Fruit fly (Drosophila melanogaster) whole organism, embryonic: ENCODE results near the gene CG9467.

Experiments
- Antp ChIP-seq: fragments of 200-800 bp; sonication (Bioruptor generic); optimal IDR thresholded peaks from 3 replicates; lab custom pipeline; 2016; ENCODE audit warnings: missing biosample characterization, missing genetic modification characterization
- CG11695 ChIP-seq: fragments of 200-800 bp; sonication (Bioruptor generic); IDR thresholded peaks from 3 replicates; pipeline ENCODE4 v1.3.6; 2022; ENCODE audit warnings: missing biosample characterization, missing genetic modification characterization
- CG12391 ChIP-seq: fragments of 200-800 bp; sonication (Bioruptor generic); optimal IDR thresholded peaks from 3 replicates; lab custom pipeline; 2018; ENCODE audit warnings: missing biosample characterization, mild to moderate bottlenecking, missing genetic modification characterization, moderate library complexity
- CG15011 ChIP-seq: fragments of 200-800 bp; sonication (Bioruptor generic); optimal IDR thresholded peaks from 3 replicates; lab custom pipeline; 2018; ENCODE audit warnings: missing biosample characterization, mild to moderate bottlenecking, missing genetic modification characterization
- CG15696 ChIP-seq: fragments of 200-800 bp; sonication (Bioruptor generic); optimal IDR thresholded peaks from 2 replicates; lab custom pipeline; 2019; ENCODE audit warnings: missing biosample characterization, mild to moderate bottlenecking, missing genetic modification characterization, moderate library complexity
- CG16779 ChIP-seq: fragments of 200-800 bp; sonication (Bioruptor generic); IDR thresholded peaks from 2 replicates; pipeline ENCODE4 v1.3.6; 2022; ENCODE audit warnings: missing biosample characterization, missing genetic modification characterization
- CG16815 ChIP-seq: fragments of 200-800 bp; sonication (Bioruptor generic); optimal IDR thresholded peaks from 3 replicates; lab custom pipeline; 2017; ENCODE audit warnings: missing biosample characterization, mild to moderate bottlenecking, missing genetic modification characterization
- CG17328 ChIP-seq: fragments of 200-800 bp; sonication (Bioruptor generic); IDR thresholded peaks from 2 replicates; pipeline ENCODE4 v1.3.6; 2022; ENCODE audit warnings: missing biosample characterization, missing genetic modification characterization
- CG7963 ChIP-seq: fragments of 200-800 bp; sonication (Bioruptor generic); IDR thresholded peaks from 3 replicates; pipeline ENCODE4 v1.3.6; 2022; ENCODE audit warnings: missing biosample characterization, missing genetic modification characterization; ENCODE audit not compliant: partially characterized antibody
- Camta ChIP-seq: fragments of 200-800 bp; sonication (Bioruptor generic); optimal IDR thresholded peaks from 2 replicates; lab custom pipeline; 2016; ENCODE audit warnings: missing biosample characterization, missing genetic modification characterization
- CrebB ChIP-seq: fragments of 200-800 bp; sonication (Bioruptor generic); optimal IDR thresholded peaks from 3 replicates; lab custom pipeline; 2018; ENCODE audit warnings: missing biosample characterization, mild to moderate bottlenecking, missing genetic modification characterization
- D19A ChIP-seq: fragments of 200-800 bp; optimal IDR thresholded peaks from 3 replicates; lab custom pipeline; 2019; ENCODE audit warnings: missing biosample characterization, mild to moderate bottlenecking, missing genetic modification characterization, moderate library complexity
- D19B ChIP-seq: fragments of 200-800 bp; sonication (Bioruptor generic); optimal IDR thresholded peaks from 2 replicates; lab custom pipeline; 2017; ENCODE audit warnings: missing biosample characterization, mild to moderate bottlenecking, missing genetic modification characterization
- Dad ChIP-seq: fragments of 200-800 bp; sonication (Bioruptor generic); optimal IDR thresholded peaks from 3 replicates; lab custom pipeline; 2016; ENCODE audit warnings: missing biosample characterization, missing genetic modification characterization
- Dek ChIP-seq: fragments of 200-800 bp; sonication (Bioruptor generic); optimal IDR thresholded peaks from 3 replicates; lab custom pipeline; 2019; ENCODE audit warnings: missing biosample characterization, mild to moderate bottlenecking, missing genetic modification characterization, moderate library complexity
- Drgx ChIP-seq: fragments of 200-800 bp; sonication (Bioruptor generic); IDR thresholded peaks from 2 replicates; pipeline ENCODE4 v1.3.6; 2022; ENCODE audit warnings: missing biosample characterization, missing genetic modification characterization
- HLH3B ChIP-seq: fragments of 200-800 bp; sonication (Bioruptor generic); IDR thresholded peaks from 2 replicates; pipeline ENCODE4 v1.3.6; 2022; ENCODE audit warnings: missing biosample characterization, missing genetic modification characterization
- HmgZ ChIP-seq: fragments of 200-800 bp; sonication (Bioruptor generic); optimal IDR thresholded peaks from 2 replicates; lab custom pipeline; 2018; ENCODE audit warnings: missing biosample characterization, mild to moderate bottlenecking, missing genetic modification characterization
- Hr3 ChIP-seq: fragments of 200-800 bp; sonication (Bioruptor generic); optimal IDR thresholded peaks from 3 replicates; lab custom pipeline; 2016; ENCODE audit warnings: missing biosample characterization, missing genetic modification characterization
- Hr51 ChIP-seq, 2 experiments: fragments of 200-800 bp; sonication (Bioruptor generic); optimal IDR thresholded peaks; 2 replicates in 1 of 2; 3 replicates in 1 of 2; lab custom pipeline; 2016 to 2018; ENCODE audit warnings: missing biosample characterization in 2 of 2, missing genetic modification characterization in 2 of 2, mild to moderate bottlenecking in 1 of 2, moderate library complexity in 1 of 2
- MTF-1 ChIP-seq: fragments of 200-800 bp; sonication (Bioruptor generic); optimal IDR thresholded peaks from 2 replicates; lab custom pipeline; 2018; ENCODE audit warnings: missing biosample characterization, mild to moderate bottlenecking, missing genetic modification characterization, borderline replicate concordance
- Mes4 ChIP-seq: fragments of 200-800 bp; sonication (Bioruptor generic); optimal IDR thresholded peaks from 2 replicates; lab custom pipeline; 2016; ENCODE audit warnings: missing biosample characterization, missing genetic modification characterization
- Pdp1 ChIP-seq, 2 experiments: fragments of 200-800 bp; sonication (Bioruptor generic); optimal IDR thresholded peaks; 3 replicates each; lab custom pipeline; 2016; ENCODE audit warnings: missing biosample characterization in 2 of 2, missing genetic modification characterization in 2 of 2, mild to moderate bottlenecking in 1 of 2, moderate library complexity in 1 of 2
- Poxn ChIP-seq: fragments of 200-800 bp; sonication (Bioruptor generic); IDR thresholded peaks from 2 replicates; pipeline ENCODE4 v1.3.6; 2022; ENCODE audit warnings: missing biosample characterization, missing genetic modification characterization
- Ptx1 ChIP-seq: fragments of 200-800 bp; sonication (Bioruptor generic); IDR thresholded peaks from 2 replicates; pipeline ENCODE4 v1.3.6; 2022; ENCODE audit warnings: missing biosample characterization, missing genetic modification characterization
- ash1 ChIP-seq: fragments of 200-800 bp; sonication (Bioruptor generic); optimal IDR thresholded peaks from 2 replicates; lab custom pipeline; 2018; ENCODE audit warnings: missing biosample characterization, mild to moderate bottlenecking, missing genetic modification characterization
- bigmax ChIP-seq: fragments of 200-800 bp; sonication (Bioruptor generic); optimal IDR thresholded peaks from 2 replicates; lab custom pipeline; 2018; ENCODE audit warnings: missing biosample characterization, mild to moderate bottlenecking, missing genetic modification characterization
- bsh ChIP-seq, 2 experiments: fragments of 200-800 bp; sonication (Bioruptor generic); optimal IDR thresholded peaks; 2 replicates each; lab custom pipeline; 2017 to 2018; ENCODE audit warnings: mild to moderate bottlenecking in 2 of 2, missing biosample characterization in 2 of 2, missing genetic modification characterization in 2 of 2, moderate library complexity in 1 of 2
- dmrt99B ChIP-seq: fragments of 200-800 bp; sonication (Bioruptor generic); optimal IDR thresholded peaks from 2 replicates; lab custom pipeline; 2018; ENCODE audit warnings: missing biosample characterization, mild to moderate bottlenecking, missing genetic modification characterization, moderate library complexity
- dpn ChIP-seq, 2 experiments: fragments of 200-800 bp; sonication (Bioruptor generic); optimal IDR thresholded peaks; 3 replicates each; lab custom pipeline; 2016; ENCODE audit warnings: missing biosample characterization in 2 of 2, missing genetic modification characterization in 2 of 2
- fd96Cb ChIP-seq: fragments of 200-800 bp; sonication (Bioruptor generic); optimal IDR thresholded peaks from 2 replicates; lab custom pipeline; 2018; ENCODE audit warnings: missing biosample characterization, mild to moderate bottlenecking, missing genetic modification characterization, moderate library complexity
- gem ChIP-seq: fragments of 200-800 bp; sonication (Bioruptor generic); optimal IDR thresholded peaks from 2 replicates; lab custom pipeline; 2019; ENCODE audit warnings: missing biosample characterization, mild to moderate bottlenecking, missing genetic modification characterization, moderate library complexity
- gsb-n ChIP-seq: fragments of 200-800 bp; sonication (Bioruptor generic); optimal IDR thresholded peaks from 3 replicates; lab custom pipeline; 2018; ENCODE audit warnings: missing biosample characterization, mild to moderate bottlenecking, missing genetic modification characterization
- hb ChIP-seq: fragments of 200-800 bp; sonication (Bioruptor generic); IDR thresholded peaks from 3 replicates; pipeline ENCODE4 v1.3.6; 2022; ENCODE audit warnings: missing biosample characterization, missing genetic modification characterization; ENCODE audit not compliant: partially characterized antibody
- nmo ChIP-seq: fragments of 200-800 bp; sonication (Bioruptor generic); optimal IDR thresholded peaks from 2 replicates; lab custom pipeline; 2018; ENCODE audit warnings: missing biosample characterization, mild to moderate bottlenecking, missing genetic modification characterization, moderate library complexity
- phol ChIP-seq: fragments of 200-800 bp; sonication (Bioruptor generic); optimal IDR thresholded peaks from 3 replicates; lab custom pipeline; 2018; ENCODE audit warnings: missing biosample characterization, mild to moderate bottlenecking, missing genetic modification characterization, moderate library complexity
- prd ChIP-seq, 3 experiments: fragments of >200 bp in 2 of 3; fragments of 200-800 bp in 1 of 3; sonication (Bioruptor generic) in 1 of 3; optimal IDR thresholded peaks in 2 of 3; IDR thresholded peaks in 1 of 3; 2 replicates in 2 of 3; 3 replicates in 1 of 3; pipeline versions ENCODE4 v1.3.6 to Lab custom; 2017 to 2022; ENCODE audit warnings: missing biosample characterization in 1 of 3, missing genetic modification characterization in 1 of 3
- rib ChIP-seq: fragments of 200-800 bp; sonication (Bioruptor generic); IDR thresholded peaks from 2 replicates; pipeline ENCODE4 v1.3.6; 2022; ENCODE audit warnings: missing biosample characterization, missing genetic modification characterization
- row ChIP-seq: fragments of 200-800 bp; sonication (Bioruptor generic); IDR thresholded peaks from 3 replicates; pipeline ENCODE4 v1.3.6; 2022; ENCODE audit warnings: missing biosample characterization, missing genetic modification characterization
- schlank ChIP-seq: fragments of 200-800 bp; sonication (Bioruptor generic); optimal IDR thresholded peaks from 2 replicates; lab custom pipeline; 2018; ENCODE audit warnings: missing biosample characterization, mild to moderate bottlenecking, missing genetic modification characterization
- seq ChIP-seq: fragments of 200-800 bp; sonication (Bioruptor generic); IDR thresholded peaks from 2 replicates; pipeline ENCODE4 v1.3.6; 2022; ENCODE audit warnings: missing biosample characterization, missing genetic modification characterization
- slbo ChIP-seq: fragments of 200-800 bp; sonication (Bioruptor generic); IDR thresholded peaks from 2 replicates; pipeline ENCODE4 v1.3.6; 2022; ENCODE audit warnings: missing biosample characterization, missing genetic modification characterization
- so ChIP-seq: fragments of 200-800 bp; sonication (Bioruptor generic); IDR thresholded peaks from 3 replicates; pipeline ENCODE4 v1.3.6; 2022; ENCODE audit warnings: missing biosample characterization, missing genetic modification characterization
- sug ChIP-seq: fragments of 200-800 bp; optimal IDR thresholded peaks from 2 replicates; lab custom pipeline; 2019; ENCODE audit warnings: missing biosample characterization, mild to moderate bottlenecking, missing genetic modification characterization, moderate library complexity
- tna ChIP-seq: fragments of 200-800 bp; sonication (Bioruptor generic); IDR thresholded peaks from 2 replicates; pipeline ENCODE4 v1.3.6; 2022; ENCODE audit warnings: missing biosample characterization, missing genetic modification characterization; ENCODE audit not compliant: partially characterized antibody
- tup ChIP-seq: fragments of 200-800 bp; sonication (Bioruptor generic); optimal IDR thresholded peaks from 2 replicates; lab custom pipeline; 2016; ENCODE audit warnings: missing biosample characterization, mild to moderate bottlenecking, missing genetic modification characterization, moderate library complexity
- usp ChIP-seq: fragments of >200 bp; optimal IDR thresholded peaks from 2 replicates; lab custom pipeline; 2017; ENCODE audit warnings: missing biosample characterization, missing genetic modification characterization
- zen ChIP-seq: fragments of 200-800 bp; sonication (Bioruptor generic); optimal IDR thresholded peaks from 3 replicates; lab custom pipeline; 2018; ENCODE audit warnings: missing biosample characterization, mild to moderate bottlenecking, missing genetic modification characterization, moderate library complexity

CG9467 gene

DNA sequence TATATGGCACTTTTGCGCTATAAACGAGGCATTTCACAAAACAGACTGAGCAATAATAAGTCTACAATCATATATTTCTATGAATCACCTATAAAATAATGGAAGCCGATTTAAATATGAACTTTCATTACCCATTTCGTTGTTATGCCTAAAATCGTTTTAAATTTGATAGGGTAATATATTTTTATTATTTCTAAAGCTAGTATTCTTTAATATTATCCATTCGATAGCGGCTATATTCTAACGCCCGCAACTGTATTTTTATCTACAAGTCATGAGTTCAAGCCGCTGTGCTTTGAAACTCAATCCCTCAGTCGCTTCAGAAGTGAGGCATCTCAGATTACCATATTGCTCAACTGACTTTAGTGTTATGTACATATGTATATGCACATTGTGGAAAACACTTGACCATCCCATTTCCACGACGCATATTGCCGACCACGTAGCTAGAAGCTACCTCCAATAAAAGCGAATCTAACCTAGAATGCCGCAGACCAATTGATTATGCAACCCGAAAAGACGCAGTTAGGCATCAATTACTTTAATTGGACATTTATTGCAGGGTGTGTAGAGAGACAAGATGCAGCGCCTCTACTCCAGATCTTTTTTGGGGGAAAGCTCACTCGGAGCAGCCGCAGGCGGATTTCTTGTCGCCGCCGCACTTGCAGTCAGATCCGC is 17.4 kb downstream of the CG9467 start (continued):
- no peak for TF ChIP-seq CG7963 (GFP tag; lab: Robert Waterston, UW)
- no peak for TF ChIP-seq ash1 (GFP tag; lab: Kevin White, UChicago)
- peak in 1 of 2 experiments; percentile 95 for TF ChIP-seq Pdp1 (GFP tag; optimal IDR thresholded peaks at IDR 0.05; lab: Kevin White, UChicago)
- TF ChIP-seq Mes4 (GFP tag; lab: Kevin White, UChicago) = no peak
- peak; percentile 41; the same call in 1 of the 3 replicates for TF ChIP-seq row
- TF ChIP-seq Camta = no peak
- TF ChIP-seq HLH3B (GFP tag; lab: Robert Waterston, UW) = no peak
- no peak for TF ChIP-seq zen
- TF ChIP-seq CG16815 = no peak
- TF ChIP-seq CrebB (tag; lab: Kevin White, UChicago) = no peak
- TF ChIP-seq CG15011 (GFP tag; lab: Kevin White, UChicago) = no peak
- no peak for TF ChIP-seq HmgZ (tag; lab: Kevin White, UChicago)
- TF ChIP-seq D19A = peak; percentile 1
- TF ChIP-seq Dek = peak; percentile 9
- no peak for TF ChIP-seq Dad
- no peak for TF ChIP-seq CG11695 (GFP tag; lab: Robert Waterston, UW)
- TF ChIP-seq CG12391 (tag; lab: Kevin White, UChicago) = peak; percentile 16
- no peak for TF ChIP-seq sug
- TF ChIP-seq bigmax (GFP tag; lab: Kevin White, UChicago) = peak; percentile 66
- TF ChIP-seq tna (GFP tag; lab: Robert Waterston, UW) = no peak
- TF ChIP-seq phol (tag; lab: Kevin White, UChicago) = peak; percentile 16
- no peak for TF ChIP-seq D19B (GFP tag; lab: Kevin White, UChicago)
- peak in 1 of 2 experiments; percentile 33 for TF ChIP-seq bsh (GFP tag; optimal IDR thresholded peaks at IDR 0.05; lab: Kevin White, UChicago)
- TF ChIP-seq MTF-1 = peak; percentile 49
- 0 out of 3 replicates have a peak, but pooled peaks have one; percentile 25 for TF ChIP-seq so (GFP tag; lab: Robert Waterston, UW)
- TF ChIP-seq CG16779 (GFP tag; lab: Robert Waterston, UW) = no peak
- TF ChIP-seq Drgx = no peak
- no peak for TF ChIP-seq fd96Cb (tag; lab: Kevin White, UChicago)
- TF ChIP-seq Poxn (GFP tag; lab: Robert Waterston, UW) = no peak
- no peak for TF ChIP-seq slbo (GFP tag; lab: Robert Waterston, UW)
- peak; percentile 34 for TF ChIP-seq dmrt99B (tag; lab: Kevin White, UChicago)
- no peak for TF ChIP-seq tup
- no peak for TF ChIP-seq usp (GFP tag; lab: Kevin White, UChicago)
- no peak for TF ChIP-seq schlank (tag; lab: Kevin White, UChicago)
- peak; percentile 5 for TF ChIP-seq nmo (GFP tag; lab: Kevin White, UChicago)
- TF ChIP-seq rib (GFP tag; lab: Robert Waterston, UW) = no peak
- no peak for TF ChIP-seq prd (optimal IDR thresholded peaks at IDR 0.05; lab: Kevin White, UChicago)
- TF ChIP-seq prd (GFP tag; IDR thresholded peaks at IDR 0.05; lab: Robert Waterston, UW) = 0 out of 3 replicates have a peak, but pooled peaks have one; percentile 17
- peak; percentile 73 for TF ChIP-seq gem (tag; lab: Kevin White, UChicago)
- TF ChIP-seq CG15696 = no peak
- no peak for TF ChIP-seq CG17328
- no peak for TF ChIP-seq Antp
- peak; percentile 16; the same call in 1 of the 2 replicates for TF ChIP-seq Ptx1 (GFP tag; lab: Robert Waterston, UW)
- TF ChIP-seq hb (GFP tag; lab: Robert Waterston, UW) = no peak
- TF ChIP-seq seq (GFP tag; lab: Robert Waterston, UW) = no peak
- TF ChIP-seq dpn (GFP tag; optimal IDR thresholded peaks at IDR 0.05; lab: Kevin White, UChicago) = no peak
- TF ChIP-seq Hr3 = no peak
- peak; percentile 14 for TF ChIP-seq gsb-n (tag; lab: Kevin White, UChicago)
- peak in 1 of 2 experiments; percentile 36 for TF ChIP-seq Hr51 (GFP tag; optimal IDR thresholded peaks at IDR 0.05; lab: Kevin White, UChicago)
